Worm (Caenorhabditis elegans): ENCODE measurements around the gene C14C11.4.
A peak's percentile ranks its signal among the peaks of the same experiment; 100 is the strongest.

The C14C11.4 gene

DNA sequence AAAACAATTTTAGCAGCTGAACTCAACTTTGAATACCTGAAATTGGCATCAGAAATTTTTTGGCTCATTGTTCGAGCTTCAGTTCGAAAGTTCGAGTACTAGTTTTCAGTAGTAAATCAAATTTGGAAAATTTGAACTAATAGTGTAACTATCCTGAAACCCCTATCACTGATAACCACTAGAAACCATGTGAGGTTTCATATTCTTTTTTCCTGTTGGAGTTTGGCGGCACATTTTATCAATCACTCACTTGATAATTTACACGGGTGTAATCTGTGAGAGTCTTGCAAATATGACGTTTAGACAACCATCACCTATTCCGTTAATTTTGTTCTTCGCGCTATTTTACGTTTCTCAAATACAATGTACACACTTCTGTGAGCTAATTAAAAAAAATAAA is at the start of gene C14C11.4:
C14C11.4 (plus strand) TSS at position 252 of the 400 bp plus-strand sequence.
- no peak for TF ChIP-seq nfya-1 (tag; optimal IDR thresholded peaks at IDR 0.05; ENCODE audit: borderline replicate concordance, insufficient read depth)
- TF ChIP-seq rpc-1 (optimal IDR thresholded peaks at IDR 0.05), result no peak
- TF ChIP-seq rpc-1 (tag; optimal IDR thresholded peaks at IDR 0.05), result no peak
- TF ChIP-seq ets-4 (GFP tag; optimal IDR thresholded peaks at IDR 0.05), result peak; percentile 39
- TF ChIP-seq repo-1 (tag; optimal IDR thresholded peaks at IDR 0.05), result no peak
- no peak for TF ChIP-seq nhr-120 (GFP tag; IDR thresholded peaks at IDR 0.05)
- TF ChIP-seq nhr-80 (tag; optimal IDR thresholded peaks at IDR 0.05), result peak; percentile 86
- no peak for TF ChIP-seq ceh-40 (GFP tag; IDR thresholded peaks at IDR 0.05)

DNA sequence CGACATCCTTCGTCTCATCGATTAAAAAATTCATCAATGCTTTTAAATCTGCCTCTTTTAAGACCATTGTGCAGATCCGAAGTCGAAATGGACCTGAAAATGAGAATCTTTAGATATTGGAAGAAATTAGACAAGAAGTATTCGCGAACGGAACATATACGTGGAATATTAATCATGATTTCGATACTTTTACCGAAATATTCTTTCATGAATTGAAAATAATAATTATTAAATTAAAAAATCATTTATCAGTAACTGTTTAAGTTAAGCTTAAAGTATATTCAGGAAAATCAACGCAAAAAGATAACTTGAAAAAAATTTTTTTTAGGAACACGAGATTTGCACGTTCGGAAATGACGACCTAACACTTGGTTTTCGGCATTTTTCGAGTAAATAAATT is 46.1 kb upstream of the C14C11.4 start, which contains the start of gene CD4.8:
CD4.8 (minus strand) TSS at position 101 of the 400 bp plus-strand sequence.
- TF ChIP-seq T26A5.8 (tag; optimal IDR thresholded peaks at IDR 0.05), result no peak
- no peak for TF ChIP-seq ceh-27 (GFP tag; optimal IDR thresholded peaks at IDR 0.05)
- no peak for TF ChIP-seq rpc-1 (optimal IDR thresholded peaks at IDR 0.05)
- TF ChIP-seq rpc-1 (tag; optimal IDR thresholded peaks at IDR 0.05), result no peak
- TF ChIP-seq lin-26 (GFP tag; IDR thresholded peaks at IDR 0.05), result no peak
- no peak for TF ChIP-seq ztf-26 (tag; optimal IDR thresholded peaks at IDR 0.05)
- TF ChIP-seq ceh-79 (tag; optimal IDR thresholded peaks at IDR 0.05), result no peak
- no peak for TF ChIP-seq F55B11.4 (tag; optimal IDR thresholded peaks at IDR 0.05; ENCODE audit: borderline replicate concordance, insufficient read depth)
- no peak for TF ChIP-seq aptf-3 (GFP tag; IDR thresholded peaks at IDR 0.05)
- no peak for TF ChIP-seq nfyb-1 (GFP tag; IDR thresholded peaks at IDR 0.05)
- TF ChIP-seq snpc-4 (GFP tag; optimal IDR thresholded peaks at IDR 0.05), result no peak
- no peak for TF ChIP-seq snpc-4 (tag; optimal IDR thresholded peaks at IDR 0.05)
- no peak for TF ChIP-seq cebp-2 (GFP tag; IDR thresholded peaks at IDR 0.05)
- no peak for TF ChIP-seq hmg-1.2 (GFP tag; IDR thresholded peaks at IDR 0.05)
- no peak for TF ChIP-seq B0035.1 (tag; optimal IDR thresholded peaks at IDR 0.05)

DNA sequence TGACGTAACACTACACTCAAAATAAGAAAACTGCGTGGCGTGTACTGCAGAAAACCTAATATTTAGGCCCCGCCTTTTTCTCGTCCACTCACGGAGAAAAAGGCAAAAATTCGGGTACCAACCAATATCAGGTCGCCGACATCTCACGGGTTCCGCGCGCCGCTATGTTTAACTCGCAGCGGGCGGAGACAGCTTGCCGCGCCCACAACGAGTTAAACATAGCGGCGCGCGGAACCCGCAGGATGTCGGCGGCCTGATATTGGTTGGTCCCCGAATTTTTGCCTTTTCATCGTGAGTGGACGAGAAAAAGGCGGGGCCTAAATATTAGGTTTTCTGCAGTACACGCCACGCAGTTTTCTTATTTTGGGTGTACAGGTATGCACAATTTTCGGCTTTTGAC is 45.0 kb upstream of the C14C11.4 start:
- peak; percentile 32 for TF ChIP-seq snpc-3.4 (tag; optimal IDR thresholded peaks at IDR 0.05)
- TF ChIP-seq pbrm-1 (GFP tag; IDR thresholded peaks at IDR 0.05), result 0 out of 2 replicates have a peak, but pooled peaks have one; percentile 16
- peak; percentile 7 for TF ChIP-seq xnd-1 (tag; optimal IDR thresholded peaks at IDR 0.05)
- peak; percentile 72 for TF ChIP-seq hmg-1.2 (GFP tag; IDR thresholded peaks at IDR 0.05)
- TF ChIP-seq attf-6 (GFP tag; IDR thresholded peaks at IDR 0.05), result peak; percentile 12; the same call in 1 of the 2 replicates
- TF ChIP-seq snpc-4 (GFP tag; optimal IDR thresholded peaks at IDR 0.05), result peak; percentile 77
- TF ChIP-seq snpc-4 (tag; optimal IDR thresholded peaks at IDR 0.05), result peak in 3 of 4 experiments; percentile 79 to 98 (median 96)
- peak; percentile 39 for TF ChIP-seq mcd-1 (GFP tag; IDR thresholded peaks at IDR 0.05)
- TF ChIP-seq snpc-1.1 (tag; optimal IDR thresholded peaks at IDR 0.05; ENCODE audit: insufficient read depth), result peak; percentile 79

DNA sequence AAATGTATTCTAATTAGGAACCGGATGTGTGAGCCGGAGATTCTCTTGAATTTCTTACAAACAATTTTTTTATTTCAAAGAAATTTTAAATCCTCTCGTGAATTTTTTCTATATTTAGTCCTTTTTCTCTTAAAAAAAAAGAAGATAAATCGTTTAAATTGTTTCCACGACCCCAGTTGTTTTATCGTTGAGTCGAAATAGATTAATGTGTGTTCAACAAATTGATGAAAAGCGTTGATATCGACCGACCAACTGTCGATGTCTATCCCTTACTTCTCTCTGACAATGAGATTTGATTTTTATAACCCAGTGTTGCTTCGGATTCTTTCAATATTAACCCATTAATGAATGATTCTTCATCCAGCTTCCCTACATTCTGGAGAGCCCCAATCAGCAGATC is 41.2 kb upstream of the C14C11.4 start, which contains the start of gene CD4.1:
CD4.1 (plus strand) TSS at position 301 of the 400 bp plus-strand sequence.
- TF ChIP-seq ceh-40 (GFP tag; IDR thresholded peaks at IDR 0.05) (no peak), F22D6.2 (tag; optimal IDR thresholded peaks at IDR 0.05) (no peak), cebp-1 (GFP tag; IDR thresholded peaks at IDR 0.05) (no peak), cebp-1 (tag; optimal IDR thresholded peaks at IDR 0.05) (no peak), Y79H2A.3 (GFP tag; conservative IDR thresholded peaks at IDR 0.05) (no peak), Y67H2A.10 (GFP tag; conservative IDR thresholded peaks at IDR 0.05) (no peak), mel-28 (tag; optimal IDR thresholded peaks at IDR 0.05; ENCODE audit: borderline replicate concordance) (no peak), ekl-4 (GFP tag; IDR thresholded peaks at IDR 0.05) (no peak), aptf-3 (GFP tag; IDR thresholded peaks at IDR 0.05) (no peak), die-1 (tag; optimal IDR thresholded peaks at IDR 0.05) (no peak), pbrm-1 (GFP tag; IDR thresholded peaks at IDR 0.05) (no peak), chd-7 (tag; optimal IDR thresholded peaks at IDR 0.05) (no peak), somi-1 (GFP tag; optimal IDR thresholded peaks at IDR 0.05) (no peak), B0019.2 (GFP tag; conservative IDR thresholded peaks at IDR 0.05) (no peak), F23B12.7 (tag; optimal IDR thresholded peaks at IDR 0.05; ENCODE audit: insufficient read depth) (no peak), gei-17 (GFP tag; optimal IDR thresholded peaks at IDR 0.05) (no peak), nfyb-1 (GFP tag; IDR thresholded peaks at IDR 0.05) (no peak), Y53F4B.3 (GFP tag; IDR thresholded peaks at IDR 0.05) (no peak)
